Fruit fly (Drosophila melanogaster): ENCODE measurements around the gene scat.

- TF ChIP-seq h (optimal IDR thresholded peaks at IDR 0.05): no peak
- no peak for TF ChIP-seq ttk (optimal IDR thresholded peaks at IDR 0.05)
Measured at dm6 chr2L:9386270-9386669, 44.9 kb upstream of the scat start.

Data from Kc167 (cell line).